Worm (Caenorhabditis elegans): ENCODE results near the gene eak-3.
A peak's percentile ranks its signal among the peaks of the same experiment; 100 is the strongest.

eak-3 gene

DNA sequence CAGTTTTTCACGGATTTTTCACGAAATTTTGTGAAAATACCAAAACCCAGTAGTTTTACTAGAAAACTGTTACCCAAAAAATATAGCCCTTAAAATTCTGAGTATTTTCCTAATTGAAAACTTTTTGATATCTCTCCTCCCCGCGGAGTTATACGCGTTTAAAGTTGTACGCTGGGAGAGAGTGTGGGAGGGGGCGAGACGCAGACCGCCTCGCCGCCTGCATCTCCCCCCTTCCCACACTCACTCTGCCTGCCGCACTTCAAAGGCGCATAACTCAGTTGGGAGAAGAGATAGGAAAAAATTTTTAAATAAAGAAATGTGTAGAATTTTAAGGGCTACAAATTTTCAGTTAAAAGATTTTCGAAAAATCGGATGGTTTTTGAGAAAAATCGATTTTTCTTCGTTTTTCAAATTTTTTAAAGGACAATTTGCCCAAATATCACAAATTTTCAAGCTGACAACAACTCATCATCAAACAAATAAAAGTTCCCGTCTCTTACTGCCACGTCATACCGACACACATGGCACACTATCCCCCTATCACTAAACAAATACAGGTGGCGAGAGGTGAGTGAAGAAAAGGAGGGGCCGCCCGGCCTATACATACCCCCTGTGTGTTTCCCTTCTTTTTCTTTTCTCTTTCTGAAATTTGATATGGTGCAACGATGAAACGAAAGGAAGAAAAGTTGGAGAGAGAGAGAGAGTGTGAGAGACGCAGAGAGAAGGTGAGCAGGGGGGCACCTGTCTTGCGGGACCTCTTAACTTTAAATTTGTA, 47.1 kb upstream of the eak-3 start (continued):
- TF ChIP-seq unc-3 (GFP tag; conservative IDR thresholded peaks at IDR 0.05) (no peak), unc-3 (tag; optimal IDR thresholded peaks at IDR 0.05) (no peak), npax-4 (tag; optimal IDR thresholded peaks at IDR 0.05) (no peak), pat-9 (tag; optimal IDR thresholded peaks at IDR 0.05) (no peak), fkh-10 (GFP tag; optimal IDR thresholded peaks at IDR 0.05) (no peak), K09A11.1 (tag; optimal IDR thresholded peaks at IDR 0.05; ENCODE audit: insufficient read depth) (no peak), ceh-18 (tag; optimal IDR thresholded peaks at IDR 0.05) (peak; percentile 30), ets-4 (tag; optimal IDR thresholded peaks at IDR 0.05) (no peak), elt-4 (tag; optimal IDR thresholded peaks at IDR 0.05) (no peak), pag-3 (tag; optimal IDR thresholded peaks at IDR 0.05; ENCODE audit: borderline replicate concordance) (no peak), zip-5 (tag; optimal IDR thresholded peaks at IDR 0.05) (no peak), nhr-11 (tag; optimal IDR thresholded peaks at IDR 0.05) (no peak), hlh-15 (tag; optimal IDR thresholded peaks at IDR 0.05) (no peak), tbx-2 (tag; optimal IDR thresholded peaks at IDR 0.05) (peak; percentile 3), che-1 (tag; optimal IDR thresholded peaks at IDR 0.05) (no peak), syd-9 (tag; optimal IDR thresholded peaks at IDR 0.05) (no peak), lin-11 (tag; optimal IDR thresholded peaks at IDR 0.05) (no peak), hlh-30 (tag; optimal IDR thresholded peaks at IDR 0.05; ENCODE audit: insufficient read depth) (no peak), lim-6 (tag; optimal IDR thresholded peaks at IDR 0.05) (no peak), rnt-1 (tag; optimal IDR thresholded peaks at IDR 0.05) (no peak), pax-1 (tag; optimal IDR thresholded peaks at IDR 0.05) (no peak), nfya-1 (tag; optimal IDR thresholded peaks at IDR 0.05) (peak; percentile 39), pros-1 (tag; optimal IDR thresholded peaks at IDR 0.05) (no peak), F13H6.1 (tag; optimal IDR thresholded peaks at IDR 0.05) (no peak)

DNA sequence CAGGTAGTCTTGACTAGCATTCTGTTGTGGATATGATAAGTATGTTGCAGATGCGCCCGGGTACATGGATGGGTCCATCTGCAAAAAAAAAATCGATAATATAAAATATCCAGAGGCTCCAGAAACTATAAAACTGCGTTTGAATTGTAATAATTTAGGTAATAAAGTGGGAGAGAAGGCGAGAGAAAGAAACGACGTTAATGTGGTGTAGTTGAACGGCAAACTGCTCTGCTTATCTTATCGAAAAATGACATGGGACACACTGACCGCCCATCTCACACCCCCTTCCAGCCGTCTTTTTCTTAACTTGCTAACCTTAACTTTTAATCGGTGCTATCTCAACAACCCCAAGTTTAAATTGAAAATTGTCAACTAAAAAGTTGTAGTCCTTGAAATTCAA, 45.6 kb upstream of the eak-3 start:
- no peak for TF ChIP-seq ceh-14 (tag; optimal IDR thresholded peaks at IDR 0.05)
- no peak for TF ChIP-seq pax-1 (tag; optimal IDR thresholded peaks at IDR 0.05)
- peak; percentile 61 for TF ChIP-seq elt-2 (tag; optimal IDR thresholded peaks at IDR 0.05)
- no peak for TF ChIP-seq ceh-24 (tag; optimal IDR thresholded peaks at IDR 0.05)
- TF ChIP-seq hlh-8 (tag; optimal IDR thresholded peaks at IDR 0.05) = no peak

DNA sequence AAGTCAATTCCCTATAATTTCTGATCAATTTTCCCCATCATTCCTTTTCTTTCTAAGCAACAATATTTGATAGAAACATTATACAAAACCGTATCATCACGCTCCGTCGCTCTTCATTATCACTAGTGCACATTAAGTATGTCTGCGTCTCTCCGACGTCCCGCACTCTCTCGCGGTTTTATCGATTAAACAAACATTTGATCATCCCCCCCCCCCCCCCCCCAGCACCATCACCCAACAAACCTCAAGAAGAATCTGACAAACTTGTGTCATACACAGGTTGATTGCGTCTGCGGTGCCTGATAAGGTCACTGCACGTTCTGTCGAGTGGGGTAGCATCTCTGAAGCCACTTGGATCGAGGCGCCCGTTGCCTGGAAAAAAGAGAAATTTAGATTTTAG, 43.7 kb upstream of the eak-3 start:
- TF ChIP-seq elt-4 (tag; optimal IDR thresholded peaks at IDR 0.05) = no peak
- TF ChIP-seq elt-2 (tag; optimal IDR thresholded peaks at IDR 0.05) = peak; percentile 85
- peak; percentile 30 for TF ChIP-seq pax-1 (tag; optimal IDR thresholded peaks at IDR 0.05)
- no peak for TF ChIP-seq syd-9 (tag; optimal IDR thresholded peaks at IDR 0.05)
- TF ChIP-seq hlh-13 (GFP tag; optimal IDR thresholded peaks at IDR 0.05) = no peak
- TF ChIP-seq ama-1 (optimal IDR thresholded peaks at IDR 0.05) = no peak
- no peak for TF ChIP-seq nfya-1 (tag; optimal IDR thresholded peaks at IDR 0.05)
- no peak for TF ChIP-seq ceh-2 (tag; optimal IDR thresholded peaks at IDR 0.05)

DNA sequence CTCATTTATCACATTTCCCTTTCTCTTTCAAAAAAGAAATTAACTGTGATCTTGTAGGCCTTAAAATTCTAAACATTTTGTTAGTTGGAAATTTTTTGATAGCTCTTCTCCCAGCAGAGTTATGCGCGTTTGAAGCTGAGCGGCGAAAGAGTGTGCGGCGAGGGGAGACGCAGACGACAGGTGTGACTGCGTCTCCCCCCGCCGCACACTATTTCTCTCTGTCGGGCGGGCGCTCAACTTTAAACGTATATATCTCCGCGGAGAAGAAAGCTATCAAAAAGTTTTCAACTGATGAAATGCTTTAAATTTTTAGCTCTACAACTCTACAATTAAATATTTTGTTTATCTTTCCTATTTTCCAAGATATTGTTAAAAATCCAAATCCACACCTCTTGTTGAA, 42.6 kb upstream of the eak-3 start:
- TF ChIP-seq ceh-19 (GFP tag; optimal IDR thresholded peaks at IDR 0.05) (no peak), sox-2 (GFP tag; IDR thresholded peaks at IDR 0.05) (no peak), C38D4.7 (GFP tag; optimal IDR thresholded peaks at IDR 0.05) (no peak), pqm-1 (tag; optimal IDR thresholded peaks at IDR 0.05) (no peak), nfya-1 (tag; optimal IDR thresholded peaks at IDR 0.05) (no peak), dmd-4 (tag; optimal IDR thresholded peaks at IDR 0.05; ENCODE audit: borderline replicate concordance) (no peak), ceh-34 (tag; optimal IDR thresholded peaks at IDR 0.05) (no peak), ahr-1 (tag; optimal IDR thresholded peaks at IDR 0.05) (no peak), fkh-10 (GFP tag; optimal IDR thresholded peaks at IDR 0.05) (no peak), ceh-2 (tag; optimal IDR thresholded peaks at IDR 0.05) (no peak), ceh-6 (GFP tag; optimal IDR thresholded peaks at IDR 0.05) (no peak), npax-4 (tag; optimal IDR thresholded peaks at IDR 0.05) (no peak), zip-5 (tag; optimal IDR thresholded peaks at IDR 0.05) (no peak), syd-9 (tag; optimal IDR thresholded peaks at IDR 0.05) (no peak), tbx-2 (tag; optimal IDR thresholded peaks at IDR 0.05) (no peak)

Data from whole organism, late embryonic.